Worm (Caenorhabditis elegans) whole organism, midembryonic: ENCODE data around the gene orc-3.
A peak's percentile ranks its signal among the peaks of the same experiment; 100 is the strongest.

Source experiments
- T22C8.4 ChIP-seq: fragments of 200-800 bp; sonication (Bioruptor generic); IDR thresholded peaks from 2 replicates; pipeline ENCODE4 v1.3.6; 2022; ENCODE audit warnings: missing genetic modification characterization, missing compliant biosample characterization
- cog-1 ChIP-seq: sonication (generic microtip); optimal IDR thresholded peaks from 2 replicates; lab custom pipeline; 2016; ENCODE audit warnings: missing genetic modification characterization, missing compliant biosample characterization
- flt-1 ChIP-seq: fragments of 200-800 bp; sonication (Bioruptor generic); IDR thresholded peaks from 2 replicates; pipeline ENCODE4 v1.3.6; 2022; ENCODE audit warnings: missing genetic modification characterization, missing compliant biosample characterization
- klf-2 ChIP-seq: fragments of 200-800 bp; sonication (Bioruptor generic); conservative IDR thresholded peaks from 2 replicates; pipeline ENCODE4 v1.3.6; 2022; ENCODE audit warnings: missing genetic modification reagents, missing genetic modification characterization, missing compliant biosample characterization
- med-1 ChIP-seq: sonication (generic microtip); optimal IDR thresholded peaks from 2 replicates; lab custom pipeline; 2017; ENCODE audit warnings: missing genetic modification characterization, mild to moderate bottlenecking, missing compliant biosample characterization, antibody characterized with exemption, missing genetic modification reagents; ENCODE audit not compliant: insufficient read depth
- ref-1 ChIP-seq: fragments of 200-800 bp; sonication (Bioruptor generic); conservative IDR thresholded peaks from 2 replicates; pipeline ENCODE4 v1.3.6; 2022; ENCODE audit warnings: missing genetic modification reagents, missing genetic modification characterization, missing compliant biosample characterization
- tab-1 ChIP-seq: fragments of 200-800 bp; sonication (Bioruptor generic); IDR thresholded peaks from 2 replicates; pipeline ENCODE4 v1.3.6; 2022; ENCODE audit warnings: missing genetic modification characterization, missing compliant biosample characterization
- ztf-23 ChIP-seq: fragments of 200-800 bp; sonication (Bioruptor generic); IDR thresholded peaks from 2 replicates; pipeline ENCODE4 v1.3.6; 2022; ENCODE audit warnings: missing genetic modification reagents, missing genetic modification characterization, missing compliant biosample characterization
- ztf-29 ChIP-seq: fragments of 200-800 bp; sonication (Bioruptor generic); IDR thresholded peaks from 2 replicates; pipeline ENCODE4 v1.3.6; 2022; ENCODE audit warnings: missing genetic modification reagents, missing genetic modification characterization, missing compliant biosample characterization

The orc-3 gene

ce11 chrIII:1193326-1193862 is 14.5 kb upstream of the orc-3 start, which contains the start of gene Y119D3B.14:
Y119D3B.14 (minus strand) TSS chrIII:1193812.
- no peak for TF ChIP-seq tab-1 (GFP tag; lab: Robert Waterston, UW)
- peak; percentile 25; the same call in 1 of the 2 replicates for TF ChIP-seq T22C8.4 (GFP tag; lab: Robert Waterston, UW)

- TF ChIP-seq ztf-29 (GFP tag; lab: Robert Waterston, UW) (no peak), ztf-23 (GFP tag; lab: Robert Waterston, UW) (no peak), flt-1 (no peak), med-1 (GFP tag; lab: Kevin White, UChicago) (no peak), ref-1 (GFP tag; lab: Robert Waterston, UW) (no peak), klf-2 (GFP tag; lab: Robert Waterston, UW) (no peak), tab-1 (GFP tag; lab: Robert Waterston, UW) (no peak), cog-1 (tag; lab: Kevin White, UChicago) (no peak), T22C8.4 (GFP tag; lab: Robert Waterston, UW) (no peak)
Observed at ce11 chrIII:1196192-1196591, 11.7 kb upstream of the orc-3 start, which contains the start of gene dss-1. dss-1 (minus strand) TSS chrIII:1196292.

ce11 chrIII:1201958-1202596 is 5.9 kb upstream of the orc-3 start, which contains the start of the genes mrpl-45 and Y119D3B.12:
mrpl-45 (minus strand) TSS chrIII:1202008.
Y119D3B.12 (plus strand) TSS chrIII:1202546.
- no peak for TF ChIP-seq tab-1 (GFP tag; lab: Robert Waterston, UW)
- TF ChIP-seq ztf-23 (GFP tag; lab: Robert Waterston, UW): peak; percentile 67; the same call in 1 of the 2 replicates
- TF ChIP-seq T22C8.4 (GFP tag; lab: Robert Waterston, UW): peak; percentile 37; the same call in 1 of the 2 replicates
- TF ChIP-seq flt-1: 0 out of 2 replicates have a peak, but pooled peaks have one; percentile 59
- TF ChIP-seq klf-2 (GFP tag; lab: Robert Waterston, UW): no peak
- peak; percentile 63 for TF ChIP-seq cog-1 (tag; lab: Kevin White, UChicago)

DNA sequence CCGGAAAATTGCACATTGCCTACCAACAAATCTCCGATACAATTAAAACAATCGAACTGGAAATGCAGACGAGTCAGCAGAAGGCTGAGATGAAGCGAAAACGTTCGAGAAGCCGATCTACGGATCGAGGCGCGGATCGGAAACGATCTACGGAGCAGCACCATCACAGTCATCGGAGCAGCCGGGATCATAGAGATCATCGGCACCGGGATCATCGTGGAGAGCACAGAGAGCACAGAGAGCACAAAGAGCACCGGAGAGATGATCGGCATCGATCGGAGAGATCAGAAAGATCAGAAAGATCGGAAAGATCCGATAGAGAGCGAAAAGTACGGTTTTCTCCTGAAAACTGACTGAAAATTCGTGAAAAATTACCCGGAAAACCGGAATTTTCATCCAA is 2.5 kb upstream of the orc-3 start:
- TF ChIP-seq ztf-23 (GFP tag; lab: Robert Waterston, UW) (no peak), flt-1 (no peak), cog-1 (tag; lab: Kevin White, UChicago) (no peak), klf-2 (GFP tag; lab: Robert Waterston, UW) (no peak), ref-1 (GFP tag; lab: Robert Waterston, UW) (no peak), ztf-29 (GFP tag; lab: Robert Waterston, UW) (no peak), tab-1 (GFP tag; lab: Robert Waterston, UW) (no peak), med-1 (GFP tag; lab: Kevin White, UChicago) (no peak), T22C8.4 (GFP tag; lab: Robert Waterston, UW) (no peak)

DNA sequence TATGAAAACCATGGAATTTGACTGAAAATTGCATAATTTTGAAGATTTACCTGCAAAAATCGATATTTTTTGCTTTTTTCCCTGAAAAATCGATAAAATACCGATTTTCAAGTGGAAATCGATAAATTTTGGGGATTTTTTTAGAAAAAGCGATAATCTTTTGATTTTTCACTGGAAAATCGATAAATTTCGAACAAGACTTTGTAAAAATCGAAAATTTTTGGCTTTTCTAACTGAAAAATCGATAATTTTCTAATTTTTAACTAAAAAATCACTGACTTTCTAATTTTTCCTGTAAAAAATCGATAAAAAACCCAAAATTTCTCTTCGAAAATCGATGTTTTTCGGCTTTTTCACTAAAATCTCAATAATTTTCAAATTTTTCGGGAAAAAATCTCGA is 1.6 kb upstream of the orc-3 start:
- TF ChIP-seq cog-1 (tag; lab: Kevin White, UChicago): no peak
- peak; percentile 27; the same call in 1 of the 2 replicates for TF ChIP-seq T22C8.4 (GFP tag; lab: Robert Waterston, UW)

ce11 chrIII:1207027-1207426 is 906 bp upstream of the orc-3 start:
- peak; percentile 82 for TF ChIP-seq T22C8.4 (GFP tag; lab: Robert Waterston, UW)
- TF ChIP-seq ref-1 (GFP tag; lab: Robert Waterston, UW): no peak

ce11 chrIII:1210638-1211037 is 2.7 kb downstream of the orc-3 start:
- TF ChIP-seq med-1 (GFP tag; lab: Kevin White, UChicago) (no peak), T22C8.4 (GFP tag; lab: Robert Waterston, UW) (peak; percentile 61)

- TF ChIP-seq tab-1 (GFP tag; lab: Robert Waterston, UW) (no peak), klf-2 (GFP tag; lab: Robert Waterston, UW) (0 out of 2 replicates have a peak, but pooled peaks have one; percentile 43), T22C8.4 (GFP tag; lab: Robert Waterston, UW) (no peak)
Observed at ce11 chrIII:1214121-1214673, 6.3 kb downstream of the orc-3 start.

DNA sequence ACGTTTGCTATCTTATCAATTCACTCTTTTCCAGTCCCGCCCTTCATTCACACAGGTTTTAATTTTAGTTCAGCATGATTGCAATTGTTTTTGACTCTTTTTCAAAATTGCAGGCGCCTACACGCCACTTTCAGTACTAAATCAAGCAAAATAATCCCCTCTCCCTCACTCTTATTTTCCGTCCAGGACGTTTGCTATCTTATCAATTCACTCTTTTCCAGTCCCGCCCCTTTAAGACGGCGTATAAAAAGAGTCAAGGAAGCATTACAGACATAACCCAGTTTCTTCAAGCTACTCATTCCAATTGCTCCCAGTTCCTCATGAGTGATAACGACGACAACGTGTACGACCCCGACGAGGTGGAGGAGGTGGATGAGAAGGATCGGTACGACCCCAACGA is 6.7 kb downstream of the orc-3 start, which contains the start of gene Y119D3B.21:
Gene Y119D3B.21 (plus strand): TSS at position 321 of the 400 bp plus-strand sequence.
- TF ChIP-seq ztf-23 (GFP tag; lab: Robert Waterston, UW): no peak
- TF ChIP-seq tab-1 (GFP tag; lab: Robert Waterston, UW): no peak
- no peak for TF ChIP-seq cog-1 (tag; lab: Kevin White, UChicago)
- TF ChIP-seq med-1 (GFP tag; lab: Kevin White, UChicago): no peak
- TF ChIP-seq ztf-29 (GFP tag; lab: Robert Waterston, UW): no peak
- TF ChIP-seq ref-1 (GFP tag; lab: Robert Waterston, UW): no peak
- no peak for TF ChIP-seq flt-1
- no peak for TF ChIP-seq T22C8.4 (GFP tag; lab: Robert Waterston, UW)
- TF ChIP-seq klf-2 (GFP tag; lab: Robert Waterston, UW): no peak

ce11 chrIII:1216096-1216495 is 8.2 kb downstream of the orc-3 start:
- no peak for TF ChIP-seq ztf-29 (GFP tag; lab: Robert Waterston, UW)
- TF ChIP-seq cog-1 (tag; lab: Kevin White, UChicago): no peak
- TF ChIP-seq ref-1 (GFP tag; lab: Robert Waterston, UW): no peak
- no peak for TF ChIP-seq klf-2 (GFP tag; lab: Robert Waterston, UW)
- peak; percentile 56 for TF ChIP-seq T22C8.4 (GFP tag; lab: Robert Waterston, UW)
- TF ChIP-seq tab-1 (GFP tag; lab: Robert Waterston, UW): no peak
- no peak for TF ChIP-seq ztf-23 (GFP tag; lab: Robert Waterston, UW)
